Fruit fly (Drosophila melanogaster) whole organism, embryonic: ENCODE data around the gene CG32202.

Experiments used
- Ada2b ChIP-seq: fragments of 200-800 bp; sonication (Bioruptor generic); IDR thresholded peaks from 2 replicates; pipeline ENCODE4 v1.3.6; 2022; ENCODE audit warnings: missing biosample characterization, missing genetic modification characterization
- Atf6 ChIP-seq: fragments of 200-800 bp; sonication (Bioruptor generic); IDR thresholded peaks from 2 replicates; pipeline ENCODE4 v1.3.6; 2022; ENCODE audit warnings: missing biosample characterization, missing genetic modification characterization
- CG10147 ChIP-seq: fragments of 200-800 bp; sonication (Bioruptor generic); optimal IDR thresholded peaks from 2 replicates; lab custom pipeline; 2019; ENCODE audit warnings: missing biosample characterization, mild to moderate bottlenecking, missing genetic modification characterization, moderate library complexity
- CG10654 ChIP-seq: fragments of 200-800 bp; sonication (Bioruptor generic); optimal IDR thresholded peaks from 2 replicates; lab custom pipeline; 2016; ENCODE audit warnings: missing biosample characterization, missing genetic modification characterization
- CG11093 ChIP-seq: fragments of 200-800 bp; sonication (Bioruptor generic); IDR thresholded peaks from 3 replicates; pipeline ENCODE4 v1.3.6; 2022; ENCODE audit warnings: missing biosample characterization, missing genetic modification characterization
- CG11398 ChIP-seq: fragments of 200-800 bp; sonication (Bioruptor generic); optimal IDR thresholded peaks from 2 replicates; lab custom pipeline; 2016; ENCODE audit warnings: missing biosample characterization, missing genetic modification characterization
- CG11696 ChIP-seq: fragments of 200-800 bp; sonication (Bioruptor generic); IDR thresholded peaks from 2 replicates; pipeline ENCODE4 v1.3.6; 2022; ENCODE audit warnings: missing biosample characterization, missing genetic modification characterization
- CG12391 ChIP-seq: fragments of 200-800 bp; sonication (Bioruptor generic); optimal IDR thresholded peaks from 3 replicates; lab custom pipeline; 2018; ENCODE audit warnings: missing biosample characterization, mild to moderate bottlenecking, missing genetic modification characterization, moderate library complexity
- CG12769 ChIP-seq: fragments of 200-800 bp; sonication (Bioruptor generic); optimal IDR thresholded peaks from 2 replicates; lab custom pipeline; 2019; ENCODE audit warnings: missing biosample characterization, mild to moderate bottlenecking, missing genetic modification characterization, moderate library complexity
- CG13287 ChIP-seq: fragments of 200-800 bp; sonication (Bioruptor generic); IDR thresholded peaks from 2 replicates; pipeline ENCODE4 v1.3.6; 2022; ENCODE audit warnings: missing biosample characterization, missing genetic modification characterization; ENCODE audit not compliant: partially characterized antibody
- CG14050 ChIP-seq: fragments of 200-800 bp; sonication (Bioruptor generic); IDR thresholded peaks from 3 replicates; pipeline ENCODE4 v1.3.6; 2022; ENCODE audit warnings: missing biosample characterization, missing genetic modification characterization
- CG17328 ChIP-seq: fragments of 200-800 bp; sonication (Bioruptor generic); IDR thresholded peaks from 2 replicates; pipeline ENCODE4 v1.3.6; 2022; ENCODE audit warnings: missing biosample characterization, missing genetic modification characterization
- CG1832 ChIP-seq: fragments of 200-800 bp; sonication (Bioruptor generic); optimal IDR thresholded peaks from 2 replicates; lab custom pipeline; 2017; ENCODE audit warnings: missing biosample characterization, mild to moderate bottlenecking, missing genetic modification characterization, inconsistent platforms
- CG2889 ChIP-seq: fragments of 200-800 bp; sonication (Bioruptor generic); IDR thresholded peaks from 3 replicates; pipeline ENCODE4 v1.3.6; 2022; ENCODE audit warnings: missing biosample characterization, missing genetic modification characterization
- CG30431 ChIP-seq: fragments of 200-800 bp; sonication (Bioruptor generic); optimal IDR thresholded peaks from 2 replicates; lab custom pipeline; 2017; ENCODE audit warnings: missing biosample characterization, missing genetic modification characterization
- CG31365 ChIP-seq: fragments of 200-800 bp; sonication (Bioruptor generic); optimal IDR thresholded peaks from 2 replicates; lab custom pipeline; 2018; ENCODE audit warnings: missing biosample characterization, mild to moderate bottlenecking, missing genetic modification characterization
- CG32532 ChIP-seq: fragments of 200-800 bp; sonication (Bioruptor generic); IDR thresholded peaks from 2 replicates; pipeline ENCODE4 v1.3.6; 2022; ENCODE audit warnings: missing biosample characterization, missing genetic modification characterization
- CG33213 ChIP-seq: fragments of 200-800 bp; sonication (Bioruptor generic); optimal IDR thresholded peaks from 3 replicates; lab custom pipeline; 2016; ENCODE audit warnings: missing biosample characterization, missing genetic modification characterization
- CG4424 ChIP-seq: fragments of 200-800 bp; sonication (Bioruptor generic); optimal IDR thresholded peaks from 3 replicates; lab custom pipeline; 2016; ENCODE audit warnings: missing biosample characterization, missing genetic modification characterization
- CG6254 ChIP-seq: fragments of 200-800 bp; sonication (Bioruptor generic); optimal IDR thresholded peaks from 3 replicates; lab custom pipeline; 2017; ENCODE audit warnings: mild to moderate bottlenecking, missing biosample characterization, missing genetic modification reagents, missing genetic modification characterization
- CG9609 ChIP-seq: fragments of 200-800 bp; sonication (Bioruptor generic); optimal IDR thresholded peaks from 3 replicates; lab custom pipeline; 2016; ENCODE audit warnings: missing biosample characterization, missing genetic modification characterization
- CHES-1-like ChIP-seq: fragments of 200-800 bp; sonication (Bioruptor generic); optimal IDR thresholded peaks from 2 replicates; lab custom pipeline; 2016; ENCODE audit warnings: missing biosample characterization, missing genetic modification characterization
- CTCF ChIP-seq: fragments of 200-800 bp; sonication (Bioruptor generic); optimal IDR thresholded peaks from 2 replicates; lab custom pipeline; 2017; ENCODE audit warnings: missing biosample characterization, mild to moderate bottlenecking, missing genetic modification characterization, moderate library complexity
- D19B ChIP-seq: fragments of 200-800 bp; sonication (Bioruptor generic); optimal IDR thresholded peaks from 2 replicates; lab custom pipeline; 2017; ENCODE audit warnings: missing biosample characterization, mild to moderate bottlenecking, missing genetic modification characterization
- Dref ChIP-seq: fragments of 200-800 bp; sonication (Bioruptor generic); IDR thresholded peaks from 2 replicates; pipeline ENCODE4 v1.3.6; 2022; ENCODE audit warnings: missing biosample characterization, missing genetic modification characterization
- Drgx ChIP-seq: fragments of 200-800 bp; sonication (Bioruptor generic); IDR thresholded peaks from 2 replicates; pipeline ENCODE4 v1.3.6; 2022; ENCODE audit warnings: missing biosample characterization, missing genetic modification characterization
- Gsc ChIP-seq: fragments of 200-800 bp; sonication (Bioruptor generic); IDR thresholded peaks from 2 replicates; pipeline ENCODE4 v1.3.6; 2022; ENCODE audit warnings: missing biosample characterization, missing genetic modification characterization
- HmgD ChIP-seq: fragments of 200-800 bp; sonication (Bioruptor generic); optimal IDR thresholded peaks from 3 replicates; lab custom pipeline; 2016; ENCODE audit warnings: missing biosample characterization, missing genetic modification characterization
- Lpt ChIP-seq: fragments of >200 bp; optimal IDR thresholded peaks from 2 replicates; lab custom pipeline; 2018; ENCODE audit warnings: missing biosample characterization, missing genetic modification characterization
- Mrtf ChIP-seq: fragments of 200-800 bp; sonication (Bioruptor generic); IDR thresholded peaks from 3 replicates; pipeline ENCODE4 v1.3.6; 2022; ENCODE audit warnings: missing biosample characterization, missing genetic modification characterization
- NK7.1 ChIP-seq: fragments of 200-800 bp; sonication (Bioruptor generic); optimal IDR thresholded peaks from 3 replicates; lab custom pipeline; 2016; ENCODE audit warnings: missing biosample characterization, missing genetic modification characterization
- Side ChIP-seq: fragments of 200-800 bp; sonication (Bioruptor generic); optimal IDR thresholded peaks from 2 replicates; lab custom pipeline; 2016; ENCODE audit warnings: missing biosample characterization, missing genetic modification characterization
- ara ChIP-seq: fragments of 200-800 bp; sonication (Bioruptor generic); IDR thresholded peaks from 2 replicates; pipeline ENCODE4 v1.3.6; 2022; ENCODE audit warnings: missing biosample characterization, missing genetic modification characterization
- bowl ChIP-seq: fragments of 200-800 bp; sonication (Bioruptor generic); IDR thresholded peaks from 2 replicates; pipeline ENCODE4 v1.3.6; 2022; ENCODE audit warnings: missing biosample characterization, missing genetic modification characterization
- cato ChIP-seq: fragments of 200-800 bp; sonication (Bioruptor generic); optimal IDR thresholded peaks from 2 replicates; lab custom pipeline; 2016; ENCODE audit warnings: missing biosample characterization, missing genetic modification characterization, borderline replicate concordance
- ci ChIP-seq: fragments of 200-800 bp; sonication (Bioruptor generic); IDR thresholded peaks from 3 replicates; pipeline ENCODE4 v1.3.6; 2022; ENCODE audit warnings: missing biosample characterization, missing genetic modification characterization
- croc ChIP-seq: fragments of 200-800 bp; sonication (Bioruptor generic); conservative IDR thresholded peaks from 3 replicates; pipeline ENCODE4 v1.3.6; 2022; ENCODE audit warnings: missing biosample characterization, missing genetic modification characterization
- crp ChIP-seq, 2 experiments: fragments of 200-800 bp; sonication (Bioruptor generic); optimal IDR thresholded peaks; 2 replicates in 1 of 2; 3 replicates in 1 of 2; lab custom pipeline; 2017; ENCODE audit warnings: missing biosample characterization in 2 of 2, missing genetic modification characterization in 2 of 2, mild to moderate bottlenecking in 1 of 2, moderate library complexity in 1 of 2
- dan ChIP-seq: fragments of 200-800 bp; sonication (Bioruptor generic); IDR thresholded peaks from 2 replicates; pipeline ENCODE4 v1.3.6; 2022; ENCODE audit warnings: missing biosample characterization, missing genetic modification characterization
- disco-r ChIP-seq: fragments of 200-800 bp; sonication (Bioruptor generic); optimal IDR thresholded peaks from 2 replicates; lab custom pipeline; 2016; ENCODE audit warnings: missing biosample characterization, missing genetic modification characterization
- fd96Cb ChIP-seq: fragments of 200-800 bp; sonication (Bioruptor generic); optimal IDR thresholded peaks from 2 replicates; lab custom pipeline; 2018; ENCODE audit warnings: missing biosample characterization, mild to moderate bottlenecking, missing genetic modification characterization, moderate library complexity
- grn ChIP-seq: fragments of 200-800 bp; sonication (Bioruptor generic); optimal IDR thresholded peaks from 3 replicates; lab custom pipeline; 2017; ENCODE audit warnings: missing biosample characterization, missing genetic modification characterization
- gsb ChIP-seq: fragments of 200-800 bp; sonication (Bioruptor generic); IDR thresholded peaks from 2 replicates; pipeline ENCODE4 v1.3.6; 2022; ENCODE audit warnings: missing biosample characterization, missing genetic modification characterization
- hkb ChIP-seq, 2 experiments: fragments of 200-800 bp in 1 of 2; fragments of >200 bp in 1 of 2; sonication (Bioruptor generic) in 1 of 2; IDR thresholded peaks in 1 of 2; optimal IDR thresholded peaks in 1 of 2; 2 replicates each; pipeline versions ENCODE4 v1.3.6 to Lab custom; 2017 to 2022; ENCODE audit warnings: missing biosample characterization in 1 of 2, missing genetic modification characterization in 1 of 2
- kah ChIP-seq: fragments of 200-800 bp; sonication (Bioruptor generic); optimal IDR thresholded peaks from 2 replicates; lab custom pipeline; 2018; ENCODE audit warnings: missing biosample characterization, mild to moderate bottlenecking, missing genetic modification characterization
- lov ChIP-seq, 2 experiments: fragments of 200-800 bp in 1 of 2; fragments of >200 bp in 1 of 2; sonication (Bioruptor generic) in 1 of 2; IDR thresholded peaks in 1 of 2; optimal IDR thresholded peaks in 1 of 2; 2 replicates in 1 of 2; 3 replicates in 1 of 2; pipeline versions ENCODE4 v1.3.6 to Lab custom; 2017 to 2022; ENCODE audit warnings: missing biosample characterization in 1 of 2, missing genetic modification characterization in 1 of 2
- nau ChIP-seq: fragments of 200-800 bp; sonication (Bioruptor generic); optimal IDR thresholded peaks from 3 replicates; lab custom pipeline; 2017; ENCODE audit warnings: missing biosample characterization, mild to moderate bottlenecking, missing genetic modification characterization, missing genetic modification reagents
- pb ChIP-seq: fragments of 200-800 bp; sonication (Bioruptor generic); optimal IDR thresholded peaks from 3 replicates; lab custom pipeline; 2016; ENCODE audit warnings: missing biosample characterization, missing genetic modification characterization
- ranshi ChIP-seq: fragments of 200-800 bp; sonication (Bioruptor generic); IDR thresholded peaks from 2 replicates; pipeline ENCODE4 v1.3.6; 2022; ENCODE audit warnings: missing biosample characterization, missing genetic modification characterization
- rib ChIP-seq: fragments of 200-800 bp; sonication (Bioruptor generic); IDR thresholded peaks from 2 replicates; pipeline ENCODE4 v1.3.6; 2022; ENCODE audit warnings: missing biosample characterization, missing genetic modification characterization
- sens ChIP-seq: fragments of 200-800 bp; sonication (Bioruptor generic); peaks from one replicate; lab custom pipeline; 2016; ENCODE audit warnings: missing biosample characterization, missing genetic modification characterization
- sug ChIP-seq: fragments of 200-800 bp; optimal IDR thresholded peaks from 2 replicates; lab custom pipeline; 2019; ENCODE audit warnings: missing biosample characterization, mild to moderate bottlenecking, missing genetic modification characterization, moderate library complexity
- vvl ChIP-seq: fragments of 200-800 bp; sonication (Bioruptor generic); IDR thresholded peaks from 2 replicates; pipeline ENCODE4 v1.3.6; 2022; ENCODE audit warnings: missing biosample characterization, missing genetic modification characterization

CG32202 gene

DNA sequence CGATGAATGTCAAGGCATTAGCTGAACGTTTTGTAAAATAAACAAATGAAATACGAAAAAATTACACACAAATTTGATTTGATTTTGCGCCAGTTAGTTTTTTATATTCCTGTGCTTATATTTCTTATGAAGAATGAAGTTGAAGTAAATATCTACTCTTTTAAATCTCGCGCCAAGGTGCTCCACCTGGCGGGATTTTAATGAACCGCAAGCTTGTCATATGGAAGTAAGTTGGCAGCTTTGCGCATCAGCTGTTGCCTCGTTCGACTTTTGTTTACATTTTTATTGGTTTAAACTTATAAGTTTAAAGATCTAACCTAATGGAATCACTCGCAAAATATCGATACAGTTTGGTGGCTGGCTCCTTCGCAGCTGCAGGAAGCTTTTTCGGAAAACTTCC, 14.9 kb upstream of the CG32202 start, which contains the start of gene CG42495 (continued):
- TF ChIP-seq CTCF (GFP tag; lab: Kevin White, UChicago) (peak; percentile 97), croc (GFP tag; lab: Robert Waterston, UW) (no peak), D19B (no peak), CG4424 (GFP tag; lab: Kevin White, UChicago) (no peak), CG2889 (GFP tag; lab: Robert Waterston, UW) (no peak), Lpt (GFP tag; lab: Kevin White, UChicago) (no peak), Dref (no peak), CG11093 (GFP tag; lab: Robert Waterston, UW) (no peak), CG1832 (GFP tag; lab: Kevin White, UChicago) (no peak), CG33213 (peak; percentile 21), Atf6 (GFP tag; lab: Robert Waterston, UW) (peak; percentile 27; the same call in 1 of the 2 replicates), lov (optimal IDR thresholded peaks at IDR 0.05; lab: Kevin White, UChicago) (no peak), lov (GFP tag; IDR thresholded peaks at IDR 0.05; lab: Robert Waterston, UW) (no peak), grn (GFP tag; lab: Kevin White, UChicago) (no peak), CG12769 (tag; lab: Kevin White, UChicago) (no peak), dan (no peak), disco-r (GFP tag; lab: Kevin White, UChicago) (no peak), CG10147 (GFP tag; lab: Kevin White, UChicago) (no peak), Side (GFP tag; lab: Kevin White, UChicago) (no peak), vvl (no peak), ci (GFP tag; lab: Robert Waterston, UW) (peak; percentile 51; the same call in 1 of the 3 replicates), sug (tag; lab: Kevin White, UChicago) (no peak), rib (GFP tag; lab: Robert Waterston, UW) (no peak), kah (no peak), Gsc (GFP tag; lab: Robert Waterston, UW) (no peak), CG14050 (GFP tag; lab: Robert Waterston, UW) (no peak), cato (GFP tag; lab: Kevin White, UChicago) (no peak), HmgD (GFP tag; lab: Kevin White, UChicago) (peak; percentile 16), CG13287 (GFP tag; lab: Robert Waterston, UW) (peak; percentile 47; the same call in 1 of the 2 replicates), Ada2b (GFP tag; lab: Robert Waterston, UW) (no peak), CG11696 (GFP tag; lab: Robert Waterston, UW) (no peak), CG11398 (GFP tag; lab: Kevin White, UChicago) (no peak), CG6254 (GFP tag; lab: Kevin White, UChicago) (no peak), Drgx (no peak), CG12391 (tag; lab: Kevin White, UChicago) (no peak), CHES-1-like (GFP tag; lab: Kevin White, UChicago) (peak; percentile 9), pb (GFP tag; lab: Kevin White, UChicago) (no peak), bowl (no peak), CG30431 (GFP tag; lab: Kevin White, UChicago) (no peak), CG10654 (GFP tag; lab: Kevin White, UChicago) (no peak), ara (GFP tag; lab: Robert Waterston, UW) (no peak), hkb (optimal IDR thresholded peaks at IDR 0.05; lab: Kevin White, UChicago) (no peak), hkb (GFP tag; IDR thresholded peaks at IDR 0.05; lab: Robert Waterston, UW) (no peak), nau (GFP tag; lab: Kevin White, UChicago) (no peak), Mrtf (GFP tag; lab: Robert Waterston, UW) (no peak), CG32532 (GFP tag; lab: Robert Waterston, UW) (no peak), CG17328 (GFP tag; lab: Robert Waterston, UW) (no peak), sens (GFP tag; lab: Kevin White, UChicago) (peak; percentile 82), CG31365 (no peak), crp (GFP tag; optimal IDR thresholded peaks at IDR 0.05; lab: Kevin White, UChicago) (peak; percentile 93 to 99), fd96Cb (no peak), gsb (GFP tag; lab: Robert Waterston, UW) (no peak), ranshi (GFP tag; lab: Robert Waterston, UW) (no peak), NK7.1 (GFP tag; lab: Kevin White, UChicago) (no peak), CG9609 (GFP tag; lab: Kevin White, UChicago) (no peak)
